Fruit fly (Drosophila melanogaster): ENCODE data around the gene Nplp4.
A peak's percentile ranks its signal among the peaks of the same experiment; 100 is the strongest.

The Nplp4 gene

dm6 chr2L:1970312-1970929, 37.8 kb upstream of the Nplp4 start, which contains the start of gene erm (continued):
- TF ChIP-seq nerfin-2 (GFP tag; IDR thresholded peaks at IDR 0.05; ENCODE audit: partially characterized antibody): peak; percentile 31; the same call in 1 of the 2 replicates
- TF ChIP-seq ranshi (GFP tag; IDR thresholded peaks at IDR 0.05): no peak
- TF ChIP-seq bbx (GFP tag; IDR thresholded peaks at IDR 0.05; ENCODE audit: partially characterized antibody): no peak
- no peak for TF ChIP-seq CG10431 (GFP tag; optimal IDR thresholded peaks at IDR 0.05)
- TF ChIP-seq oc (tag; optimal IDR thresholded peaks at IDR 0.05): peak; percentile 74
- TF ChIP-seq ftz-f1 (GFP tag; optimal IDR thresholded peaks at IDR 0.05): peak; percentile 46
- no peak for TF ChIP-seq sob (GFP tag; IDR thresholded peaks at IDR 0.05)
- TF ChIP-seq chinmo (GFP tag; IDR thresholded peaks at IDR 0.05; ENCODE audit: partially characterized antibody): 0 out of 4 replicates have a peak, but pooled peaks have one; percentile 59
- no peak for TF ChIP-seq jing (GFP tag; optimal IDR thresholded peaks at IDR 0.05)
- no peak for TF ChIP-seq shn (GFP tag; optimal IDR thresholded peaks at IDR 0.05)
- TF ChIP-seq z (GFP tag; IDR thresholded peaks at IDR 0.05): peak; percentile 67; the same call in 1 of the 3 replicates
- peak; percentile 43 for TF ChIP-seq pros (GFP tag; optimal IDR thresholded peaks at IDR 0.05)
- TF ChIP-seq NFAT (GFP tag; IDR thresholded peaks at IDR 0.05): no peak
- peak; percentile 91 for TF ChIP-seq crol (GFP tag; IDR thresholded peaks at IDR 0.05)
- TF ChIP-seq kni (GFP tag; optimal IDR thresholded peaks at IDR 0.05): peak; percentile 37
- no peak for TF ChIP-seq Doc2 (GFP tag; IDR thresholded peaks at IDR 0.05)
- TF ChIP-seq CG14667 (GFP tag; IDR thresholded peaks at IDR 0.05): no peak
- TF ChIP-seq CG32532 (GFP tag; IDR thresholded peaks at IDR 0.05): peak; percentile 29; the same call in 1 of the 2 replicates
- TF ChIP-seq HLH54F (GFP tag; optimal IDR thresholded peaks at IDR 0.05): no peak
- no peak for TF ChIP-seq Camta (GFP tag; optimal IDR thresholded peaks at IDR 0.05)
- no peak for TF ChIP-seq Gsc (GFP tag; IDR thresholded peaks at IDR 0.05)
- TF ChIP-seq Atf6 (GFP tag; IDR thresholded peaks at IDR 0.05): no peak
- TF ChIP-seq disco-r (GFP tag; optimal IDR thresholded peaks at IDR 0.05): no peak
- peak; percentile 42 for TF ChIP-seq onecut (GFP tag; IDR thresholded peaks at IDR 0.05)
- TF ChIP-seq CG6791 (GFP tag; IDR thresholded peaks at IDR 0.05; ENCODE audit: partially characterized antibody): 0 out of 3 replicates have a peak, but pooled peaks have one; percentile 5
- TF ChIP-seq tin (GFP tag; optimal IDR thresholded peaks at IDR 0.05): no peak
- no peak for TF ChIP-seq emc (GFP tag; optimal IDR thresholded peaks at IDR 0.05)
- TF ChIP-seq klu (GFP tag; IDR thresholded peaks at IDR 0.05): no peak
- TF ChIP-seq zen (tag; optimal IDR thresholded peaks at IDR 0.05): peak; percentile 57
- TF ChIP-seq CG4707 (GFP tag; optimal IDR thresholded peaks at IDR 0.05): no peak
- TF ChIP-seq gsb-n (tag; optimal IDR thresholded peaks at IDR 0.05): peak; percentile 76
- peak in 1 of 2 experiments; percentile 85 for TF ChIP-seq insv (GFP tag; optimal IDR thresholded peaks at IDR 0.05)
- TF ChIP-seq CG17359 (tag; optimal IDR thresholded peaks at IDR 0.05): no peak
- TF ChIP-seq CG6854 (GFP tag; optimal IDR thresholded peaks at IDR 0.05): no peak
- no peak for TF ChIP-seq Dfd (GFP tag; optimal IDR thresholded peaks at IDR 0.05)
- no peak for TF ChIP-seq CG6654 (GFP tag; optimal IDR thresholded peaks at IDR 0.05)
- no peak for TF ChIP-seq jigr1 (GFP tag; IDR thresholded peaks at IDR 0.05)
- no peak for TF ChIP-seq dati (GFP tag; IDR thresholded peaks at IDR 0.05)
- TF ChIP-seq NfI (GFP tag; optimal IDR thresholded peaks at IDR 0.05): no peak
- TF ChIP-seq CG5180 (GFP tag; optimal IDR thresholded peaks at IDR 0.05): no peak
- TF ChIP-seq Mes4 (GFP tag; optimal IDR thresholded peaks at IDR 0.05): no peak
- no peak for TF ChIP-seq CG2116 (GFP tag; optimal IDR thresholded peaks at IDR 0.05)
- TF ChIP-seq otp (GFP tag; IDR thresholded peaks at IDR 0.05): 0 out of 3 replicates have a peak, but pooled peaks have one; percentile 5
- TF ChIP-seq CG10654 (GFP tag; optimal IDR thresholded peaks at IDR 0.05): no peak
- no peak for TF ChIP-seq CG2120 (GFP tag; optimal IDR thresholded peaks at IDR 0.05)
- TF ChIP-seq D (optimal IDR thresholded peaks at IDR 0.05): no peak
- TF ChIP-seq D (GFP tag; optimal IDR thresholded peaks at IDR 0.05): no peak
- TF ChIP-seq ase (GFP tag; IDR thresholded peaks at IDR 0.05): no peak
- no peak for TF ChIP-seq hbn (GFP tag; IDR thresholded peaks at IDR 0.05; ENCODE audit: partially characterized antibody)
- no peak for TF ChIP-seq ap (GFP tag; IDR thresholded peaks at IDR 0.05)
- no peak for TF ChIP-seq CG12071 (GFP tag; optimal IDR thresholded peaks at IDR 0.05)

Measured in whole organism, embryonic.